Fruit fly (Drosophila melanogaster) whole organism, wandering third instar larva: ENCODE results near the gene Shc.

Source experiments
- Abd-B ChIP-seq: fragments of >200 bp; optimal IDR thresholded peaks from 2 replicates; lab custom pipeline; 2017; ENCODE audit warnings: missing biosample characterization, missing genetic modification characterization
- CG9705 ChIP-seq: fragments of 200-800 bp; sonication (Bioruptor generic); optimal IDR thresholded peaks from 2 replicates; lab custom pipeline; 2018; ENCODE audit warnings: missing biosample characterization, mild to moderate bottlenecking, missing genetic modification characterization
- CrebA ChIP-seq: fragments of 200-800 bp; sonication (Bioruptor generic); optimal IDR thresholded peaks from 2 replicates; lab custom pipeline; 2016; ENCODE audit warnings: missing biosample characterization, mild to moderate bottlenecking, missing genetic modification characterization, borderline replicate concordance
- Dfd ChIP-seq: fragments of >200 bp; optimal IDR thresholded peaks from 2 replicates; lab custom pipeline; 2017; ENCODE audit warnings: missing biosample characterization, missing genetic modification characterization
- Dif ChIP-seq: fragments of 200-275, 200-300 bp; sonication (Bioruptor generic); optimal IDR thresholded peaks from 2 replicates; lab custom pipeline; 2018; ENCODE audit warnings: missing biosample characterization, missing genetic modification characterization; ENCODE audit not compliant: partially characterized antibody
- HLH106 ChIP-seq: fragments of 200-800 bp; optimal IDR thresholded peaks from 3 replicates; lab custom pipeline; 2019; ENCODE audit warnings: missing biosample characterization, mild to moderate bottlenecking, missing genetic modification characterization, moderate library complexity
- Hnf4 ChIP-seq: fragments of 200-800 bp; sonication (Bioruptor generic); optimal IDR thresholded peaks from 2 replicates; lab custom pipeline; 2016; ENCODE audit warnings: missing biosample characterization, mild to moderate bottlenecking, missing genetic modification characterization
- Hr78 ChIP-seq: fragments of >200 bp; optimal IDR thresholded peaks from 2 replicates; lab custom pipeline; 2017; ENCODE audit warnings: missing biosample characterization, missing genetic modification characterization
- Jra ChIP-seq: sonication (Bioruptor generic); optimal IDR thresholded peaks from 2 replicates; lab custom pipeline; 2016; ENCODE audit warnings: missing biosample characterization, missing genetic modification characterization
- Mio ChIP-seq: sonication (Bioruptor generic); optimal IDR thresholded peaks from 2 replicates; lab custom pipeline; 2016; ENCODE audit warnings: missing biosample characterization, missing genetic modification characterization
- OdsH ChIP-seq: fragments of 200-800 bp; sonication (Bioruptor generic); optimal IDR thresholded peaks from 2 replicates; lab custom pipeline; 2016; ENCODE audit warnings: missing biosample characterization, mild to moderate bottlenecking, missing genetic modification characterization
- Rel ChIP-seq, 2 experiments: fragments of 200-800 bp; sonication (Bioruptor generic) in 1 of 2; optimal IDR thresholded peaks; 2 replicates in 1 of 2; 3 replicates in 1 of 2; lab custom pipeline; 2016 to 2019; ENCODE audit warnings: mild to moderate bottlenecking in 2 of 2, missing biosample characterization in 2 of 2, missing genetic modification characterization in 2 of 2, moderate library complexity in 1 of 2
- Sp1 ChIP-seq: fragments of 200-800 bp; sonication (Bioruptor generic); optimal IDR thresholded peaks from 3 replicates; lab custom pipeline; 2019; ENCODE audit warnings: missing biosample characterization, mild to moderate bottlenecking, missing genetic modification characterization, moderate library complexity
- Vsx2 ChIP-seq: fragments of 200-300, 225-300 bp; sonication (Bioruptor generic); optimal IDR thresholded peaks from 2 replicates; lab custom pipeline; 2018; ENCODE audit warnings: missing biosample characterization, missing genetic modification characterization; ENCODE audit not compliant: partially characterized antibody
- br ChIP-seq: fragments of 200-800 bp; sonication (Bioruptor generic); optimal IDR thresholded peaks from 2 replicates; lab custom pipeline; 2016; ENCODE audit warnings: missing biosample characterization, missing genetic modification characterization
- brk ChIP-seq: fragments of 200-800 bp; sonication (Bioruptor generic); optimal IDR thresholded peaks from 2 replicates; lab custom pipeline; 2016; ENCODE audit warnings: missing biosample characterization, mild to moderate bottlenecking, missing genetic modification characterization
- dl ChIP-seq, 2 experiments: fragments of 175-275, 200-275 bp in 1 of 2; fragments of 200-275 bp in 1 of 2; sonication (Bioruptor generic); optimal IDR thresholded peaks; lab custom pipeline; 2018; ENCODE audit warnings: mild to moderate bottlenecking in 2 of 2, missing biosample characterization in 2 of 2, missing genetic modification characterization in 2 of 2, moderate library complexity in 2 of 2; ENCODE audit not compliant: partially characterized antibody in 2 of 2, insufficient read depth in 1 of 2
- ey ChIP-seq: fragments of 200-800 bp; sonication (Bioruptor generic); optimal IDR thresholded peaks from 2 replicates; lab custom pipeline; 2016; ENCODE audit warnings: missing biosample characterization, missing genetic modification characterization
- foxo ChIP-seq, 2 experiments: fragments of 200-800 bp; sonication (Bioruptor generic); optimal IDR thresholded peaks; 2 replicates in 1 of 2; 3 replicates in 1 of 2; lab custom pipeline; 2016 to 2017; ENCODE audit warnings: missing biosample characterization in 2 of 2, missing genetic modification characterization in 2 of 2
- fru ChIP-seq: fragments of 200-800 bp; sonication (Bioruptor generic); optimal IDR thresholded peaks from 3 replicates; lab custom pipeline; 2016; ENCODE audit warnings: missing biosample characterization, mild to moderate bottlenecking, missing genetic modification characterization
- h ChIP-seq: fragments of 200-800 bp; sonication (Bioruptor generic); optimal IDR thresholded peaks from 3 replicates; lab custom pipeline; 2016; ENCODE audit warnings: missing biosample characterization, mild to moderate bottlenecking, missing genetic modification characterization
- lola ChIP-seq: fragments of >200 bp; optimal IDR thresholded peaks from 2 replicates; lab custom pipeline; 2017; ENCODE audit warnings: missing biosample characterization, missing genetic modification characterization
- psq ChIP-seq: fragments of 200-800 bp; sonication (Bioruptor generic); optimal IDR thresholded peaks from 3 replicates; lab custom pipeline; 2017; ENCODE audit warnings: missing biosample characterization, mild to moderate bottlenecking, missing genetic modification characterization, moderate library complexity
- rgr ChIP-seq: fragments of 200-800 bp; sonication (Bioruptor generic); optimal IDR thresholded peaks from 3 replicates; lab custom pipeline; 2016; ENCODE audit warnings: missing biosample characterization, mild to moderate bottlenecking, missing genetic modification characterization
- tai ChIP-seq: sonication (Bioruptor generic); optimal IDR thresholded peaks from 2 replicates; lab custom pipeline; 2016; ENCODE audit warnings: missing biosample characterization, missing genetic modification characterization
- usp ChIP-seq: fragments of >200 bp; optimal IDR thresholded peaks from 2 replicates; lab custom pipeline; 2017; ENCODE audit warnings: missing biosample characterization, missing genetic modification characterization
- woc ChIP-seq: sonication (Bioruptor generic); optimal IDR thresholded peaks from 2 replicates; lab custom pipeline; 2016; ENCODE audit warnings: missing biosample characterization, mild to moderate bottlenecking, missing genetic modification characterization

The Shc gene

DNA sequence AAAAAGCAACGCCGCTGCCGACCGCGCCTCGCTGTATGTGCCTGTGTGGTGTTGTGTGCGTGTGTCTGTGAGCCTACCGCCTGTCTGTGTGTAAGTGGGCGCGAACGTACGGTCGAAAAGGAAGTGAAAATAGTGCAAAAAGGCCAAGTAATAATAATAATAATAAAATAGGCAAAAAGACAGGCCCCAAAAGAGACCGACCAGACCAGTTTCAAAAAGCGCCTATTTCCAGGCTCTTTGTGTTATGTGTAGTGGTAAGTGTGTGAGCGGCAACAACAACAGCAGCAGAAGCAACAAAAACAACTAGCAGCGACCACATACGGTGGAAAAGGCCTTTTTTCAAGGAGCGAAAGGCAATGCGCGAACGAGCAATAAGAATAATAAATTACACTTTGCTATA, 36.0 kb downstream of the Shc start:
- TF ChIP-seq Hr78 (GFP tag; lab: Kevin White, UChicago) (no peak), Dif (GFP tag; lab: Kevin White, UChicago) (no peak), HLH106 (no peak), Abd-B (no peak), CG9705 (GFP tag; lab: Kevin White, UChicago) (no peak), fru (GFP tag; lab: Kevin White, UChicago) (no peak), Vsx2 (GFP tag; lab: Kevin White, UChicago) (no peak), OdsH (GFP tag; lab: Kevin White, UChicago) (no peak), Dfd (GFP tag; lab: Kevin White, UChicago) (no peak), Rel (GFP tag; optimal IDR thresholded peaks at IDR 0.05; lab: Kevin White, UChicago) (no peak), Rel (tag; optimal IDR thresholded peaks at IDR 0.05; lab: Kevin White, UChicago) (no peak), foxo (GFP tag; optimal IDR thresholded peaks at IDR 0.05; lab: Kevin White, UChicago) (no peak), Hnf4 (GFP tag; lab: Kevin White, UChicago) (no peak), rgr (GFP tag; lab: Kevin White, UChicago) (no peak), psq (GFP tag; lab: Kevin White, UChicago) (no peak), Mio (GFP tag; lab: Kevin White, UChicago) (no peak), br (GFP tag; lab: Kevin White, UChicago) (no peak), CrebA (no peak), lola (GFP tag; lab: Kevin White, UChicago) (no peak)

DNA sequence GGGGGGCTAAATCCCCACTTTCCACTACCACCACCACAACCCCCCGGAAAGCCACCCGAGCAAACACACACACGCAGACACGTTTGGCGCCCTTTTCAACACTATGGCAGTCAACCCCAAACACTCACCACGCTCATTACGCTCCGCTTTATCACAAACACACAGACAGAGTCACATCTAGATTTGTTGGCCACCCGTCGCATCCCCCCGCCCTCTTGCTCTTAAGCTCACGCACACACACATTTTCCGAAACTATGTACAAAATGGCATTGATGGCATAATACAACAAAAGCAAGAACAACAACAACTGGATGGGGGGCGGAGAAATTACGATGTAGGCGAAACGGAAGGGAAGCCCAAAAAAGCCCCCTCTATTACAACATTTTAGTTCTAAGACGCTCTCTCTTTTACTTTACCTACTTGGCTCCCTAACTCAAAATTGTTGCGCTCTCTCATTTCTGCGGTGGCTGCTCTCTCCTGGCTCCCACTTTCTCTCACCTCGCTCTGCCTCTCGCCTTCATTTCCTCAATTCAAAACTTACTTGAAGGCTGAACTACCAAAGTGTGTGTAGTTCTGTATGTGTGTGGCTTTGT, 38.9 kb downstream of the Shc start:
- TF ChIP-seq br (GFP tag; lab: Kevin White, UChicago), result no peak
- TF ChIP-seq Jra, result no peak

DNA sequence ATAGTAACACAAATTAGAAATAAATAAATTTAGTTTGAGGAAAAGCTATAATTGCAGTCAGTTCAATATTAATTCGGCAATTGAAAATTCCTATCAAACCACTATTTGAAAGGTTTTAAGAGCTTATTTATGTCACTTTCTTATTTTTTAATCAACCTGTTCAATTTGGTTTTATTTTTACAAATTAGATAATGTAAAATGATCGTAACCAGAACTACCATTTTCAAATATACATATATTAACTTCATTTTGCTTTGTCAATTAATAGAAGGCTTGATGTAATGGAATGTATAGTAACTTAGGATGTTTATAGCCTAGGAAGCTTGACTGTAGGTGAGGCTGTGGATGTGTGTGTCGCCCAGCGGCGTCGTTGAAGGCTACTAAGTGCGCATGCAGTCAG, 39.8 kb downstream of the Shc start:
- TF ChIP-seq fru (GFP tag; lab: Kevin White, UChicago) (peak; percentile 18), rgr (GFP tag; lab: Kevin White, UChicago) (no peak)
- TF ChIP-seq, all 38 proteins: peak for 1

DNA sequence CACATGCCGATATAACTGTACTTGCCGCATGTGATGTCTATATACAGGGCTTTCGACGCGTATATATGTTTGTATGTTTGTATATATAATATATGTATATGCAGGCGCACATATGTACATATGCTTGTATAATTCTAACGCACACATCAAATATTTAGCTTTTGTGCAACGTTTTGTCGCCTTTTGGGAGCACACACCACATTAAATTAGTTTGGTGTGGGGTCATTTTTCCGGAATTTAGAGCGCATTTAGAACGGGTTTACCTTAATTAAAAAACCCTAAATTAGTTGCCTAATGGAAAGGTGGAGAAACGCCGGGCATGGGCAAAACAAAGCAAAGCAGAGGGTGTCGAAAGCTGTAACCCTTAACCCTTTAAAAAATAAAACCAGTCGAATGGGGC, 40.5 kb downstream of the Shc start:
- TF ChIP-seq woc, result no peak
- TF ChIP-seq Dif (GFP tag; lab: Kevin White, UChicago), result no peak
- TF ChIP-seq Rel (GFP tag; optimal IDR thresholded peaks at IDR 0.05; lab: Kevin White, UChicago), result no peak
- no peak for TF ChIP-seq Rel (tag; optimal IDR thresholded peaks at IDR 0.05; lab: Kevin White, UChicago)
- TF ChIP-seq tai (GFP tag; lab: Kevin White, UChicago), result no peak
- TF ChIP-seq Hr78 (GFP tag; lab: Kevin White, UChicago), result no peak

DNA sequence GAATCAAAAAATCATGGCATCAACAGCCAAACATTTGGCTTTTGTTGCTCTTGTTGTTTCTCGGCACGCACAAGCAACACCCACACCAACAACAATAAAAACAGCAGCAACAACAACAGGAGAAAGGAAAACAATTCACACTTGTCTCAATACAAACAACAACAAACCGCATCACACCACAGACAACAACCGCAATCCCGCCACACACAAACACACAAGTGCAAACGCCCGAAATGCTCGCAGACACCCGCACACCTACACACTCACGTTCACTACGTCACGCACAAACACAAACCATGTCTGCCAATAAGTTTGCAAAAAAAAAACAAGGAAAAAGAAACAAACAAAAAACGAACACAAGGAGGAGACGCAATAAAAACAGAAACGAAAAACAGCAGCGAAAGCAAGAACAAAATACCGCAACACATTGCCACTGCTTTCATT, 41.0 kb downstream of the Shc start:
- no peak for TF ChIP-seq Hnf4 (GFP tag; lab: Kevin White, UChicago)
- TF ChIP-seq foxo (GFP tag; optimal IDR thresholded peaks at IDR 0.05; lab: Kevin White, UChicago), result peak in 1 of 2 experiments; percentile 26
- peak; percentile 60 for TF ChIP-seq psq (GFP tag; lab: Kevin White, UChicago)
- TF ChIP-seq Mio (GFP tag; lab: Kevin White, UChicago), result no peak
- TF ChIP-seq Sp1 (GFP tag; lab: Kevin White, UChicago), result peak; percentile 58
- TF ChIP-seq Rel (GFP tag; optimal IDR thresholded peaks at IDR 0.05; lab: Kevin White, UChicago), result peak; percentile 68
- no peak for TF ChIP-seq Rel (tag; optimal IDR thresholded peaks at IDR 0.05; lab: Kevin White, UChicago)
- TF ChIP-seq h, result peak; percentile 28
- TF ChIP-seq, all 38 proteins: peak for 5

DNA sequence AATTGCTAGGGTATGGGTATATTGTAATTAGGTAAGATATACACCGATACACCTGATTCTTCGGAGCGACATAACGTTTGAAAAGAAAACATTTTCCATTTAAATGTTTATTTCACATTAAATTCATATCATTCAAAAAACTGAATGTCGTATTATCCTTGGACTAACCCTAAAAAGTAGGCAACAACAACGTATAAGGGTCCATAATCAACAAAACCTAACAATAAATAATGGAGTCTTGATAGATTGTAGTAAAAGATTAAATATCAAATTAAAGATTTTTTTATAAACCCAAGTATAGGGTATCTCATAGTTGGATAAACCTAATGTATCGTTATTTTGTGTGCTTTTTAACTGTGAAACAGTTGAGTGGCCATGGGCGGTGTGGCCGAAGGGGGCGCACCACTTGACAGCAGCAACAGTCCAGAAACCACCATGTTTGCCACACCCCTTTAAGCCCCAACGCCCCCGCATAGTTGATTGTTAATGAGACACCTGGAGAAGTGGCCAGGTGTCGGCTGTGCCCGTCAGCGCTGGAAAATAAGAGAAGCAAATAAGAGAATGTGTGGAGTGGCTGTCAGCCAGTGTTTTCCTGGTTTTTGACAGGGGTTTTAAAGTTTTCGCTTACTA, 41.6 kb downstream of the Shc start:
- no peak for TF ChIP-seq lola (GFP tag; lab: Kevin White, UChicago)
- no peak for TF ChIP-seq fru (GFP tag; lab: Kevin White, UChicago)
- TF ChIP-seq CG9705 (GFP tag; lab: Kevin White, UChicago), result no peak
- peak in 1 of 2 experiments; percentile 6 for TF ChIP-seq foxo (GFP tag; optimal IDR thresholded peaks at IDR 0.05; lab: Kevin White, UChicago)
- peak; percentile 18 for TF ChIP-seq OdsH (GFP tag; lab: Kevin White, UChicago)
- no peak for TF ChIP-seq usp (GFP tag; lab: Kevin White, UChicago)
- TF ChIP-seq dl (GFP tag; optimal IDR thresholded peaks at IDR 0.05; lab: Kevin White, UChicago; ENCODE audit: insufficient read depth in 1 of 2, partially characterized antibody in 2 of 2), result no peak
- no peak for TF ChIP-seq brk (GFP tag; lab: Kevin White, UChicago)
- TF ChIP-seq br (GFP tag; lab: Kevin White, UChicago), result no peak
- TF ChIP-seq HLH106, result no peak
- no peak for TF ChIP-seq Abd-B
- peak; percentile 30 for TF ChIP-seq ey (GFP tag; lab: Kevin White, UChicago)
- peak; percentile 27 for TF ChIP-seq psq (GFP tag; lab: Kevin White, UChicago)
- TF ChIP-seq woc, result no peak
